Worm (Caenorhabditis elegans) whole organism, late embryonic: ENCODE measurements around the gene F40A3.1.

Experiments
- ama-1 ChIP-seq: fragments of 150-350 bp; optimal IDR thresholded peaks from 2 replicates; lab custom pipeline; 2014
- ceh-22 ChIP-seq: sonication (generic microtip); optimal IDR thresholded peaks from 2 replicates; lab custom pipeline; 2017; ENCODE audit warnings: missing biosample characterization, missing genetic modification characterization
- ceh-34 ChIP-seq: sonication (generic microtip); optimal IDR thresholded peaks from 2 replicates; lab custom pipeline; 2016; ENCODE audit warnings: mild to moderate bottlenecking, missing genetic modification characterization, missing compliant biosample characterization
- elt-2 ChIP-seq: sonication (generic microtip); optimal IDR thresholded peaks from 2 replicates; lab custom pipeline; 2016; ENCODE audit warnings: missing genetic modification reagents, missing genetic modification characterization, missing compliant biosample characterization
- elt-4 ChIP-seq: sonication (generic microtip); optimal IDR thresholded peaks from 2 replicates; lab custom pipeline; 2016; ENCODE audit warnings: missing genetic modification characterization, missing compliant biosample characterization
- fax-1 ChIP-seq: sonication (generic microtip); optimal IDR thresholded peaks from 2 replicates; lab custom pipeline; 2016; ENCODE audit warnings: missing genotype, missing genetic modification characterization, missing compliant biosample characterization
- lim-6 ChIP-seq: sonication (generic microtip); optimal IDR thresholded peaks from 2 replicates; lab custom pipeline; 2016; ENCODE audit warnings: missing genetic modification characterization, missing compliant biosample characterization
- nhr-11 ChIP-seq: fragments of 150-350 bp; optimal IDR thresholded peaks from 2 replicates; lab custom pipeline; 2014; ENCODE audit warnings: missing biosample characterization, missing genetic modification characterization
- nhr-232 ChIP-seq: sonication (generic microtip); optimal IDR thresholded peaks from 2 replicates; lab custom pipeline; 2016; ENCODE audit warnings: missing genetic modification characterization, missing compliant biosample characterization
- pag-3 ChIP-seq: sonication (generic microtip); optimal IDR thresholded peaks from 2 replicates; lab custom pipeline; 2016; ENCODE audit warnings: missing compliant biosample characterization, missing genetic modification characterization, borderline replicate concordance
- unc-3 ChIP-seq, 2 experiments: fragments of 200-800 bp in 1 of 2; sonication (Bioruptor generic) in 1 of 2; sonication (generic microtip) in 1 of 2; conservative IDR thresholded peaks in 1 of 2; optimal IDR thresholded peaks in 1 of 2; 2 replicates each; pipeline versions ENCODE4 v1.3.6 to Lab custom; 2016 to 2022; ENCODE audit warnings: missing compliant biosample characterization in 2 of 2, missing genetic modification characterization in 2 of 2, missing genetic modification reagents in 1 of 2
- unc-55 ChIP-seq: sonication (generic microtip); optimal IDR thresholded peaks from 2 replicates; lab custom pipeline; 2017; ENCODE audit warnings: missing biosample characterization, missing genetic modification reagents, missing genetic modification characterization

DNA sequence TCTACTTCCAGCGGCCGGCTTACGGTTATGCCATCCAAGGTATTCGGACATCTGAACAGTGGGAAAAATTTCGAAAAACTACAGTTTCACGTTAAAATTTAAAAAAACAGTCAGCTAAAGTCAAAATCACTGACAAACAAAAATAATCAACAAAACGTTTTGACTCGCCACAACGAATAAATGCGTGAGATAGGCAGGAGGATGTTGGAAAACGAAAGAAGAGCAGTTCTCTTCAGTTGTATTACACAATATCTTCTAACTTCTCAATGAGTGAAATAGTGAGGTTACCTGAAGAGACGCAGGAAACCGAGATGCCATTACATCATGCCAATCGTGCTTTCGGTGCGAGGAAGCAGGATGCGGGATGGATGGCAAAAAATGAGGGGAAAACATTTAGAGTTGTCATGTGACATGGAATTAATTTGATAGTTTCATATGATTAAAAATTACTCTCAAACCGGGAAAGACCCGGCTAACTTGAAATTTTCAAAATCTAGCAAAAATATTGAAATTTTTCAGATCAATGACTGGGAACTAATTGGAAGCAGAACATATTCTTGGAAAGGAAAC is 2.6 kb downstream of the F40A3.1 start, which contains the start of gene F40A3.6:
- TF ChIP-seq nhr-11 (tag; lab: Kevin White, UChicago) (no peak), elt-2 (tag; lab: Kevin White, UChicago) (no peak), fax-1 (tag; lab: Kevin White, UChicago) (no peak), unc-3 (GFP tag; conservative IDR thresholded peaks at IDR 0.05; lab: Robert Waterston, UW) (no peak), unc-3 (tag; optimal IDR thresholded peaks at IDR 0.05; lab: Kevin White, UChicago) (no peak), pag-3 (tag; lab: Kevin White, UChicago) (no peak), lim-6 (tag; lab: Kevin White, UChicago) (no peak), ceh-22 (no peak), ceh-34 (tag; lab: Kevin White, UChicago) (no peak), nhr-232 (tag; lab: Kevin White, UChicago) (no peak), unc-55 (no peak), ama-1 (lab: Kevin White, UChicago) (no peak), elt-4 (tag; lab: Kevin White, UChicago) (no peak)
